Worm (Caenorhabditis elegans): ENCODE measurements around the gene cid-1.

ce11 chrIII:5165211-5165610, 8.5 kb upstream of the cid-1 start, which contains the start of gene T10F2.2:
- TF ChIP-seq ama-1 (optimal IDR thresholded peaks at IDR 0.05) (peak; percentile 35), aly-1 (tag; optimal IDR thresholded peaks at IDR 0.05) (no peak), B0310.2 (tag; optimal IDR thresholded peaks at IDR 0.05) (no peak), F13C5.2 (tag; optimal IDR thresholded peaks at IDR 0.05) (no peak)

All from whole organism, early embryonic.